Fruit fly (Drosophila melanogaster) Kc167 (cell line): ENCODE measurements around the gene Sirt7.

Experiments used
- Myc ChIP-seq: fragments of >200 bp; optimal IDR thresholded peaks from 2 replicates; lab custom pipeline; 2017; ENCODE audit warnings: missing external identifiers
- Sin3A ChIP-seq: fragments of >200 bp; optimal IDR thresholded peaks from 2 replicates; lab custom pipeline; 2018; ENCODE audit warnings: missing external identifiers
- h ChIP-seq: fragments of >200 bp; optimal IDR thresholded peaks from 3 replicates; lab custom pipeline; 2018; ENCODE audit warnings: missing external identifiers
- psq ChIP-seq: fragments of >200 bp; optimal IDR thresholded peaks from 2 replicates; lab custom pipeline; 2017; ENCODE audit warnings: missing external identifiers

dm6 chr3R:29033909-29034629 is 21.7 kb upstream of the Sirt7 start, which contains the start of the genes beta4GalNAcTB and Cpsf100:
- TF ChIP-seq psq (lab: Kevin White, UChicago) (no peak), h (lab: Kevin White, UChicago) (no peak), Sin3A (no peak), Myc (lab: Kevin White, UChicago) (no peak)
